Fruit fly (Drosophila melanogaster) whole organism, wandering third instar larva: ENCODE data around the gene CG12096.
A peak's percentile ranks its signal among the peaks of the same experiment; 100 is the strongest.

ENCODE experiments used
- Abd-B ChIP-seq: fragments of >200 bp; optimal IDR thresholded peaks from 2 replicates; lab custom pipeline; 2017; ENCODE audit warnings: missing biosample characterization, missing genetic modification characterization
- CG32264 ChIP-seq: fragments of 200-800 bp; sonication (Bioruptor generic); optimal IDR thresholded peaks from 2 replicates; lab custom pipeline; 2016; ENCODE audit warnings: missing biosample characterization, missing genetic modification characterization
- CG9705 ChIP-seq: fragments of 200-800 bp; sonication (Bioruptor generic); optimal IDR thresholded peaks from 2 replicates; lab custom pipeline; 2018; ENCODE audit warnings: missing biosample characterization, mild to moderate bottlenecking, missing genetic modification characterization
- CrebA ChIP-seq: fragments of 200-800 bp; sonication (Bioruptor generic); optimal IDR thresholded peaks from 2 replicates; lab custom pipeline; 2016; ENCODE audit warnings: missing biosample characterization, mild to moderate bottlenecking, missing genetic modification characterization, borderline replicate concordance
- Dfd ChIP-seq: fragments of >200 bp; optimal IDR thresholded peaks from 2 replicates; lab custom pipeline; 2017; ENCODE audit warnings: missing biosample characterization, missing genetic modification characterization
- Dif ChIP-seq: fragments of 200-275, 200-300 bp; sonication (Bioruptor generic); optimal IDR thresholded peaks from 2 replicates; lab custom pipeline; 2018; ENCODE audit warnings: missing biosample characterization, missing genetic modification characterization; ENCODE audit not compliant: partially characterized antibody
- GATAd ChIP-seq: sonication (Bioruptor generic); optimal IDR thresholded peaks from 2 replicates; lab custom pipeline; 2016; ENCODE audit warnings: missing biosample characterization, missing genetic modification characterization
- HLH106 ChIP-seq: fragments of 200-800 bp; optimal IDR thresholded peaks from 3 replicates; lab custom pipeline; 2019; ENCODE audit warnings: missing biosample characterization, mild to moderate bottlenecking, missing genetic modification characterization, moderate library complexity
- Hnf4 ChIP-seq: fragments of 200-800 bp; sonication (Bioruptor generic); optimal IDR thresholded peaks from 2 replicates; lab custom pipeline; 2016; ENCODE audit warnings: missing biosample characterization, mild to moderate bottlenecking, missing genetic modification characterization
- Hr78 ChIP-seq: fragments of >200 bp; optimal IDR thresholded peaks from 2 replicates; lab custom pipeline; 2017; ENCODE audit warnings: missing biosample characterization, missing genetic modification characterization
- Hr83 ChIP-seq: fragments of 200-300 bp; sonication (Bioruptor generic); optimal IDR thresholded peaks from 2 replicates; lab custom pipeline; 2016; ENCODE audit warnings: missing biosample characterization, mild to moderate bottlenecking, missing genetic modification characterization, moderate library complexity; ENCODE audit not compliant: poor library complexity, severe bottlenecking
- Jra ChIP-seq: sonication (Bioruptor generic); optimal IDR thresholded peaks from 2 replicates; lab custom pipeline; 2016; ENCODE audit warnings: missing biosample characterization, missing genetic modification characterization
- Mio ChIP-seq: sonication (Bioruptor generic); optimal IDR thresholded peaks from 2 replicates; lab custom pipeline; 2016; ENCODE audit warnings: missing biosample characterization, missing genetic modification characterization
- Myc ChIP-seq: fragments of >200 bp; optimal IDR thresholded peaks from 2 replicates; lab custom pipeline; 2017
- N ChIP-seq: fragments of >200 bp; optimal IDR thresholded peaks from 2 replicates; lab custom pipeline; 2018; ENCODE audit warnings: missing biosample characterization, missing external identifiers, missing genetic modification characterization
- OdsH ChIP-seq: fragments of 200-800 bp; sonication (Bioruptor generic); optimal IDR thresholded peaks from 2 replicates; lab custom pipeline; 2016; ENCODE audit warnings: missing biosample characterization, mild to moderate bottlenecking, missing genetic modification characterization
- Rel ChIP-seq, 2 experiments: fragments of 200-800 bp; sonication (Bioruptor generic) in 1 of 2; optimal IDR thresholded peaks; 2 replicates in 1 of 2; 3 replicates in 1 of 2; lab custom pipeline; 2016 to 2019; ENCODE audit warnings: mild to moderate bottlenecking in 2 of 2, missing biosample characterization in 2 of 2, missing genetic modification characterization in 2 of 2, moderate library complexity in 1 of 2
- Sp1 ChIP-seq: fragments of 200-800 bp; sonication (Bioruptor generic); optimal IDR thresholded peaks from 3 replicates; lab custom pipeline; 2019; ENCODE audit warnings: missing biosample characterization, mild to moderate bottlenecking, missing genetic modification characterization, moderate library complexity
- Vsx2 ChIP-seq: fragments of 200-300, 225-300 bp; sonication (Bioruptor generic); optimal IDR thresholded peaks from 2 replicates; lab custom pipeline; 2018; ENCODE audit warnings: missing biosample characterization, missing genetic modification characterization; ENCODE audit not compliant: partially characterized antibody
- br ChIP-seq: fragments of 200-800 bp; sonication (Bioruptor generic); optimal IDR thresholded peaks from 2 replicates; lab custom pipeline; 2016; ENCODE audit warnings: missing biosample characterization, missing genetic modification characterization
- brk ChIP-seq: fragments of 200-800 bp; sonication (Bioruptor generic); optimal IDR thresholded peaks from 2 replicates; lab custom pipeline; 2016; ENCODE audit warnings: missing biosample characterization, mild to moderate bottlenecking, missing genetic modification characterization
- dl ChIP-seq, 2 experiments: fragments of 175-275, 200-275 bp in 1 of 2; fragments of 200-275 bp in 1 of 2; sonication (Bioruptor generic); optimal IDR thresholded peaks; lab custom pipeline; 2018; ENCODE audit warnings: mild to moderate bottlenecking in 2 of 2, missing biosample characterization in 2 of 2, missing genetic modification characterization in 2 of 2, moderate library complexity in 2 of 2; ENCODE audit not compliant: partially characterized antibody in 2 of 2, insufficient read depth in 1 of 2
- dmrt93B ChIP-seq: fragments of 200-800 bp; sonication (Bioruptor generic); optimal IDR thresholded peaks from 2 replicates; lab custom pipeline; 2018; ENCODE audit warnings: missing biosample characterization, mild to moderate bottlenecking, missing genetic modification characterization
- dsf ChIP-seq: sonication (Bioruptor generic); optimal IDR thresholded peaks from 2 replicates; lab custom pipeline; 2016; ENCODE audit warnings: missing biosample characterization, missing genetic modification characterization, borderline replicate concordance
- ey ChIP-seq: fragments of 200-800 bp; sonication (Bioruptor generic); optimal IDR thresholded peaks from 2 replicates; lab custom pipeline; 2016; ENCODE audit warnings: missing biosample characterization, missing genetic modification characterization
- foxo ChIP-seq, 2 experiments: fragments of 200-800 bp; sonication (Bioruptor generic); optimal IDR thresholded peaks; 2 replicates in 1 of 2; 3 replicates in 1 of 2; lab custom pipeline; 2016 to 2017; ENCODE audit warnings: missing biosample characterization in 2 of 2, missing genetic modification characterization in 2 of 2
- fru ChIP-seq: fragments of 200-800 bp; sonication (Bioruptor generic); optimal IDR thresholded peaks from 3 replicates; lab custom pipeline; 2016; ENCODE audit warnings: missing biosample characterization, mild to moderate bottlenecking, missing genetic modification characterization
- h ChIP-seq: fragments of 200-800 bp; sonication (Bioruptor generic); optimal IDR thresholded peaks from 3 replicates; lab custom pipeline; 2016; ENCODE audit warnings: missing biosample characterization, mild to moderate bottlenecking, missing genetic modification characterization
- jim ChIP-seq: fragments of 175-275, 200-325 bp; sonication (Bioruptor generic); optimal IDR thresholded peaks from 2 replicates; lab custom pipeline; 2016; ENCODE audit warnings: missing biosample characterization, mild to moderate bottlenecking, missing genetic modification characterization
- lola ChIP-seq: fragments of >200 bp; optimal IDR thresholded peaks from 2 replicates; lab custom pipeline; 2017; ENCODE audit warnings: missing biosample characterization, missing genetic modification characterization
- pan ChIP-seq: fragments of >200 bp; optimal IDR thresholded peaks from 2 replicates; lab custom pipeline; 2017
- psq ChIP-seq: fragments of 200-800 bp; sonication (Bioruptor generic); optimal IDR thresholded peaks from 3 replicates; lab custom pipeline; 2017; ENCODE audit warnings: missing biosample characterization, mild to moderate bottlenecking, missing genetic modification characterization, moderate library complexity
- rgr ChIP-seq: fragments of 200-800 bp; sonication (Bioruptor generic); optimal IDR thresholded peaks from 3 replicates; lab custom pipeline; 2016; ENCODE audit warnings: missing biosample characterization, mild to moderate bottlenecking, missing genetic modification characterization
- sage ChIP-seq: fragments of 200-800 bp; sonication (Bioruptor generic); optimal IDR thresholded peaks from 2 replicates; lab custom pipeline; 2016; ENCODE audit warnings: missing biosample characterization, mild to moderate bottlenecking, missing genetic modification characterization
- sv ChIP-seq: fragments of 200-800 bp; sonication (Bioruptor generic); optimal IDR thresholded peaks from 3 replicates; lab custom pipeline; 2016; ENCODE audit warnings: missing biosample characterization, missing genetic modification characterization
- tai ChIP-seq: sonication (Bioruptor generic); optimal IDR thresholded peaks from 2 replicates; lab custom pipeline; 2016; ENCODE audit warnings: missing biosample characterization, missing genetic modification characterization
- usp ChIP-seq: fragments of >200 bp; optimal IDR thresholded peaks from 2 replicates; lab custom pipeline; 2017; ENCODE audit warnings: missing biosample characterization, missing genetic modification characterization
- woc ChIP-seq: sonication (Bioruptor generic); optimal IDR thresholded peaks from 2 replicates; lab custom pipeline; 2016; ENCODE audit warnings: missing biosample characterization, mild to moderate bottlenecking, missing genetic modification characterization

CG12096 gene

DNA sequence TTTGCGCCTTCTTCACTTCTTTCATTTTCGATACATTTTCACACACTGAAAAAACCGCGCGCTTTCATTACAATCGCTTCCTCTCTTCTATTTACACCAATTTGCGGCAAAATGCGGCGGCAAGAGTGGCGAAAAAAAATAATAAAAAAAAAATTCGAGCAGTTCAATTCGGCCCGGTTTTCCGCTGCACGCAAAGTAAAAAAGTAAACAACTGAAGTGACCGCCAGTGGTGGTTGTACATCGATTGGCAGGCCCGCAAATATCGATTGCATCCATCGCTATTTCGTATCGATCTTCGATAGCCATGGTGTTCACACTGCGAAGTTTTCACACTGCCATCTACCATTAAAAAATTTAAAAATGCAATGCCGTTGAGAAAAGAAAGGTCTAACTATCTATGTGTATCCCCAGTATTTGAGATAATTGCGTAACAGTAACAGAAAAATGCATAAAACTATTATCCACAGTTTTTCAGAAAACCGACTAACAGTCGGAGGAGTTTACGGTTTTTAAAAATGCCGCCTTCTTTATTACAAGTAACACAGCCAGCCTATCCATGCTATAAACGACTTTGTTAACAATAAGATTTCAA is 47.1 kb upstream of the CG12096 start, which contains the start of gene Chpf:
Gene Chpf, minus strand, starts transcription at position 225 of the 592 bp plus-strand sequence.
- TF ChIP-seq N (GFP tag; lab: Kevin White, UChicago): no peak
- no peak for TF ChIP-seq HLH106
- TF ChIP-seq sv (GFP tag; lab: Kevin White, UChicago): no peak
- TF ChIP-seq Rel (GFP tag; optimal IDR thresholded peaks at IDR 0.05; lab: Kevin White, UChicago): no peak
- TF ChIP-seq Rel (tag; optimal IDR thresholded peaks at IDR 0.05; lab: Kevin White, UChicago): no peak
- no peak for TF ChIP-seq Mio (GFP tag; lab: Kevin White, UChicago)
- TF ChIP-seq GATAd (GFP tag; lab: Kevin White, UChicago): no peak
- no peak for TF ChIP-seq dl (GFP tag; optimal IDR thresholded peaks at IDR 0.05; lab: Kevin White, UChicago; ENCODE audit: insufficient read depth in 1 of 2, partially characterized antibody in 2 of 2)
- TF ChIP-seq pan: no peak
- TF ChIP-seq OdsH (GFP tag; lab: Kevin White, UChicago): no peak
- TF ChIP-seq Dfd (GFP tag; lab: Kevin White, UChicago): no peak
- no peak for TF ChIP-seq rgr (GFP tag; lab: Kevin White, UChicago)
- TF ChIP-seq Dif: no peak
- TF ChIP-seq usp (GFP tag; lab: Kevin White, UChicago): no peak
- TF ChIP-seq CG9705 (GFP tag; lab: Kevin White, UChicago): no peak
- TF ChIP-seq foxo (GFP tag; optimal IDR thresholded peaks at IDR 0.05; lab: Kevin White, UChicago): no peak
- TF ChIP-seq lola (GFP tag; lab: Kevin White, UChicago): no peak
- TF ChIP-seq tai: peak; percentile 10
- TF ChIP-seq h (GFP tag; lab: Kevin White, UChicago): peak; percentile 5
- no peak for TF ChIP-seq sage
- no peak for TF ChIP-seq fru (GFP tag; lab: Kevin White, UChicago)
- no peak for TF ChIP-seq Myc
- TF ChIP-seq Abd-B: no peak
- no peak for TF ChIP-seq Jra (GFP tag; lab: Kevin White, UChicago)
- TF ChIP-seq CG32264 (GFP tag; lab: Kevin White, UChicago): no peak
- peak; percentile 8 for TF ChIP-seq ey (GFP tag; lab: Kevin White, UChicago)
- TF ChIP-seq Hr83 (GFP tag; lab: Kevin White, UChicago): peak; percentile 18
- no peak for TF ChIP-seq CrebA (GFP tag; lab: Kevin White, UChicago)
- TF ChIP-seq br (GFP tag; lab: Kevin White, UChicago): no peak
- no peak for TF ChIP-seq brk (GFP tag; lab: Kevin White, UChicago)
- TF ChIP-seq Sp1 (GFP tag; lab: Kevin White, UChicago): no peak
- no peak for TF ChIP-seq Hnf4 (GFP tag; lab: Kevin White, UChicago)
- peak; percentile 74 for TF ChIP-seq psq (GFP tag; lab: Kevin White, UChicago)
- no peak for TF ChIP-seq Vsx2 (GFP tag; lab: Kevin White, UChicago)
- no peak for TF ChIP-seq dmrt93B (GFP tag; lab: Kevin White, UChicago)
- TF ChIP-seq woc (GFP tag; lab: Kevin White, UChicago): peak; percentile 8
- no peak for TF ChIP-seq dsf (GFP tag; lab: Kevin White, UChicago)
- no peak for TF ChIP-seq Hr78 (GFP tag; lab: Kevin White, UChicago)

DNA sequence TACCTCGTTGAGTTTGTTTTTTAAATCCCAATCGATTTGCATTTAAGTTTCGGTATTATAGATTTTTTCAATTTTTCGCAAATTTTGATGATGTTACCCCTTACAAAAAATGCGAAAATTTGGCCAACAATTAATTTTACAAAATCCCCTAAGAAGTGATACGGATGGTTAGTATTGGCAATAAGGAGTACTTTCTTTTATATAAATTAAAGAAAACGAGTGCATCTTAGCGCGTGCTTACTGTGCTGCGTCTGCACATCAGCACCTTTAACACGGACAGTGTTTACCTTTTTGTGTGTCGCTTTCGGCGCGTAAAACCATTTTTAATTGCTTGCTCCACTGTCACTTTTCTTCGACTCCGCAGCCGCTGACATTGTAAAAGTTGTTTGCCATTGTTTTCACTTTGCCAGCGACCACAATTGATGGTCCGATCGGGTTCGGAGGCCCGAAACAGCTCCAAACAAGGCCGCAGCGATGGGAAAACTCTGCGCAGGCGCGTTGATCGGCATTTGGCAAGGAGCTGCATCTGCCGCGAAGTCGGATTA is 45.5 kb upstream of the CG12096 start:
- TF ChIP-seq Jra (GFP tag; lab: Kevin White, UChicago) (no peak), dmrt93B (GFP tag; lab: Kevin White, UChicago) (no peak), dsf (GFP tag; lab: Kevin White, UChicago) (no peak), jim (no peak), rgr (GFP tag; lab: Kevin White, UChicago) (no peak), usp (GFP tag; lab: Kevin White, UChicago) (no peak), OdsH (GFP tag; lab: Kevin White, UChicago) (no peak), Dfd (GFP tag; lab: Kevin White, UChicago) (no peak), lola (GFP tag; lab: Kevin White, UChicago) (no peak), GATAd (GFP tag; lab: Kevin White, UChicago) (no peak), Abd-B (no peak)
